Fruit fly (Drosophila melanogaster): ENCODE measurements around the gene rg.

Gene rg

DNA sequence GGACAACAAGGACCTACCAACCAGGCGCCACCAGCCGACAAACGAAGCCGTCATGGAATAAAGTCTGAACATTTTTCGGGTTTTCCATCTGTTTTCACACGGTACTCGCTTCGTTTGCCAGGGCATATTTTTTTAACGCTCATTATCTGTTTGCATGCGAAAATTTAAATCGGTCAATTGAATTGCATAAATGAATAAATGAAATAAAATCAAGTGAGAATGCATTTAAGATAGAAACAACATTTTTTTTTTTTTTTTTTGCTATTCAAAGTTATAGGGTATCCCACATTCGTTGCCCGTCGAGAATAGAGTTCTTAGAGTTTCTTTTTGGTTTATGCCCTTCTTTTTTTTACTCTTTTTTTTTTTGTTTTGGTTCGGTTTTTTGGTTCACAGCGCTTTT is 200.3 kb downstream of the rg start (continued):
- TF ChIP-seq dimm (GFP tag; IDR thresholded peaks at IDR 0.05) = no peak
- peak; percentile 54 for TF ChIP-seq Meics (GFP tag; optimal IDR thresholded peaks at IDR 0.05)
- no peak for TF ChIP-seq gsb (GFP tag; IDR thresholded peaks at IDR 0.05)
- no peak for TF ChIP-seq Jarid2 (GFP tag; optimal IDR thresholded peaks at IDR 0.05)
- TF ChIP-seq sima (GFP tag; optimal IDR thresholded peaks at IDR 0.05) = no peak
- TF ChIP-seq CG15479 (GFP tag; optimal IDR thresholded peaks at IDR 0.05) = no peak
- TF ChIP-seq corto (GFP tag; optimal IDR thresholded peaks at IDR 0.05) = no peak
- TF ChIP-seq hbn (GFP tag; IDR thresholded peaks at IDR 0.05; ENCODE audit: partially characterized antibody) = no peak
- peak; percentile 59 for TF ChIP-seq Xrp1 (GFP tag; IDR thresholded peaks at IDR 0.05)
- TF ChIP-seq lilli (GFP tag; optimal IDR thresholded peaks at IDR 0.05) = peak; percentile 62
- no peak for TF ChIP-seq Antp (GFP tag; optimal IDR thresholded peaks at IDR 0.05)
- no peak for TF ChIP-seq Dad (GFP tag; optimal IDR thresholded peaks at IDR 0.05)
- peak; percentile 9 for TF ChIP-seq her (GFP tag; optimal IDR thresholded peaks at IDR 0.05)
- TF ChIP-seq CG10959 (GFP tag; IDR thresholded peaks at IDR 0.05) = peak; percentile 71
- TF ChIP-seq hkb (optimal IDR thresholded peaks at IDR 0.05) = no peak
- peak; percentile 72; the same call in 1 of the 2 replicates for TF ChIP-seq hkb (GFP tag; IDR thresholded peaks at IDR 0.05)
- TF ChIP-seq CG2116 (GFP tag; optimal IDR thresholded peaks at IDR 0.05) = no peak
- no peak for TF ChIP-seq dan (GFP tag; IDR thresholded peaks at IDR 0.05)
- peak; percentile 33 for TF ChIP-seq CG3281 (GFP tag; optimal IDR thresholded peaks at IDR 0.05)
- peak; percentile 43 for TF ChIP-seq CG11398 (GFP tag; optimal IDR thresholded peaks at IDR 0.05)
- no peak for TF ChIP-seq CG14050 (GFP tag; IDR thresholded peaks at IDR 0.05)
- TF ChIP-seq bigmax (GFP tag; optimal IDR thresholded peaks at IDR 0.05) = no peak
- no peak for TF ChIP-seq CG31365 (tag; optimal IDR thresholded peaks at IDR 0.05)
- TF ChIP-seq Ptx1 (GFP tag; IDR thresholded peaks at IDR 0.05) = peak; percentile 40; the same call in 1 of the 2 replicates
- peak; percentile 63 for TF ChIP-seq Blimp-1 (GFP tag; optimal IDR thresholded peaks at IDR 0.05)
- peak; percentile 44 for TF ChIP-seq mam (GFP tag; optimal IDR thresholded peaks at IDR 0.05)
- TF ChIP-seq CG2129 (GFP tag; IDR thresholded peaks at IDR 0.05; ENCODE audit: partially characterized antibody) = no peak
- TF ChIP-seq CG11504 (tag; optimal IDR thresholded peaks at IDR 0.05) = peak; percentile 72
- TF ChIP-seq CG9817 (tag; optimal IDR thresholded peaks at IDR 0.05) = peak; percentile 41
- no peak for TF ChIP-seq ssp (GFP tag; IDR thresholded peaks at IDR 0.05)
- peak; percentile 20 for TF ChIP-seq CG3163 (GFP tag; optimal IDR thresholded peaks at IDR 0.05)
- TF ChIP-seq zen (tag; optimal IDR thresholded peaks at IDR 0.05) = peak; percentile 84
- no peak for TF ChIP-seq CG17612 (GFP tag; IDR thresholded peaks at IDR 0.05)
- no peak for TF ChIP-seq HmgZ (tag; optimal IDR thresholded peaks at IDR 0.05)
- peak; percentile 51 for TF ChIP-seq CG15269 (tag; optimal IDR thresholded peaks at IDR 0.05)
- peak; percentile 45 for TF ChIP-seq CG33213 (GFP tag; optimal IDR thresholded peaks at IDR 0.05)
- peak; percentile 0 for TF ChIP-seq ems (GFP tag; optimal IDR thresholded peaks at IDR 0.05)
- TF ChIP-seq Mrtf (GFP tag; IDR thresholded peaks at IDR 0.05) = no peak
- no peak for TF ChIP-seq toy (GFP tag; IDR thresholded peaks at IDR 0.05)
- TF ChIP-seq tx (GFP tag; optimal IDR thresholded peaks at IDR 0.05) = peak; percentile 9
- peak in 1 of 2 experiments; percentile 49 for TF ChIP-seq Hr51 (GFP tag; optimal IDR thresholded peaks at IDR 0.05)
- peak; percentile 80 for TF ChIP-seq sens (GFP tag)
- peak; percentile 26 for TF ChIP-seq jumu (GFP tag; optimal IDR thresholded peaks at IDR 0.05)
- TF ChIP-seq CG14710 (tag; optimal IDR thresholded peaks at IDR 0.05) = peak; percentile 49
- TF ChIP-seq cg (GFP tag; optimal IDR thresholded peaks at IDR 0.05) = no peak
- TF ChIP-seq prd (optimal IDR thresholded peaks at IDR 0.05) = no peak
- peak; percentile 68 for TF ChIP-seq prd (GFP tag; IDR thresholded peaks at IDR 0.05)
- no peak for TF ChIP-seq pfk (GFP tag; optimal IDR thresholded peaks at IDR 0.05)
- TF ChIP-seq onecut (GFP tag; IDR thresholded peaks at IDR 0.05) = peak; percentile 48
- no peak for TF ChIP-seq CG7963 (GFP tag; IDR thresholded peaks at IDR 0.05; ENCODE audit: partially characterized antibody)
- TF ChIP-seq CG3065 (GFP tag; optimal IDR thresholded peaks at IDR 0.05) = no peak
- peak; percentile 32 for TF ChIP-seq pum (GFP tag; optimal IDR thresholded peaks at IDR 0.05)

All from whole organism, embryonic.